Fruit fly (Drosophila melanogaster) whole organism, pupa: Measurements from ENCODE around the gene CanA-14F.
A peak's percentile ranks its signal among the peaks of the same experiment; 100 is the strongest.

Experiments
- CG10348 ChIP-seq: fragments of 200-800 bp; sonication (Bioruptor generic); IDR thresholded peaks from 2 replicates; pipeline ENCODE4 v1.3.6; 2022; ENCODE audit warnings: missing biosample characterization, missing genetic modification characterization
- CG12605 ChIP-seq: fragments of 200-800 bp; sonication (Bioruptor generic); IDR thresholded peaks from 2 replicates; pipeline ENCODE4 v1.3.6; 2022; ENCODE audit warnings: missing biosample characterization, missing genetic modification characterization
- CG13204 ChIP-seq: fragments of 200-800 bp; sonication (Bioruptor generic); optimal IDR thresholded peaks from 2 replicates; lab custom pipeline; 2018; ENCODE audit warnings: missing biosample characterization, mild to moderate bottlenecking, missing genetic modification characterization, moderate library complexity
- CG14655 ChIP-seq: fragments of 200-800 bp; sonication (Bioruptor generic); optimal IDR thresholded peaks from 3 replicates; lab custom pipeline; 2017; ENCODE audit warnings: mild to moderate bottlenecking, missing biosample characterization, missing genetic modification reagents, missing genetic modification characterization
- CG15710 ChIP-seq: fragments of 200-800 bp; sonication (Bioruptor generic); optimal IDR thresholded peaks from 2 replicates; lab custom pipeline; 2018; ENCODE audit warnings: missing biosample characterization, mild to moderate bottlenecking, missing genetic modification characterization, moderate library complexity
- CG17806 ChIP-seq: fragments of 200-800 bp; sonication (Bioruptor generic); optimal IDR thresholded peaks from 2 replicates; lab custom pipeline; 2018; ENCODE audit warnings: missing biosample characterization, mild to moderate bottlenecking, missing genetic modification characterization, moderate library complexity
- CG32121 ChIP-seq: fragments of 200-800 bp; sonication (Bioruptor generic); IDR thresholded peaks from 2 replicates; pipeline ENCODE4 v1.3.6; 2022; ENCODE audit warnings: missing biosample characterization, missing genetic modification characterization
- CG34367 ChIP-seq: fragments of 200-800 bp; sonication (Bioruptor generic); optimal IDR thresholded peaks from 2 replicates; lab custom pipeline; 2018; ENCODE audit warnings: missing biosample characterization, mild to moderate bottlenecking, missing genetic modification characterization
- CG4496 ChIP-seq: fragments of 200-800 bp; sonication (Bioruptor generic); IDR thresholded peaks from 3 replicates; pipeline ENCODE4 v1.3.6; 2022; ENCODE audit warnings: missing biosample characterization, missing genetic modification characterization
- CG8159 ChIP-seq: fragments of 200-800 bp; sonication (Bioruptor generic); optimal IDR thresholded peaks from 3 replicates; lab custom pipeline; 2018; ENCODE audit warnings: missing biosample characterization, mild to moderate bottlenecking, missing genetic modification characterization, moderate library complexity
- CG8301 ChIP-seq: fragments of 200-800 bp; sonication (Bioruptor generic); optimal IDR thresholded peaks from 2 replicates; lab custom pipeline; 2018; ENCODE audit warnings: missing biosample characterization, mild to moderate bottlenecking, missing genetic modification characterization
- CG9948 ChIP-seq: fragments of 200-800 bp; sonication (Bioruptor generic); optimal IDR thresholded peaks from 2 replicates; lab custom pipeline; 2018; ENCODE audit warnings: missing biosample characterization, mild to moderate bottlenecking, missing genetic modification characterization, moderate library complexity
- D1 ChIP-seq: fragments of 200-800 bp; sonication (Bioruptor generic); optimal IDR thresholded peaks from 2 replicates; lab custom pipeline; 2018; ENCODE audit warnings: missing biosample characterization, mild to moderate bottlenecking, missing genetic modification characterization, moderate library complexity
- EcR ChIP-seq: fragments of 200-800 bp; sonication (Bioruptor generic); optimal IDR thresholded peaks from 3 replicates; lab custom pipeline; 2019; ENCODE audit warnings: missing biosample characterization, missing genetic modification characterization, mild to moderate bottlenecking, moderate library complexity, missing genetic modification reagents
- Ets98B ChIP-seq: fragments of 200-800 bp; sonication (Bioruptor generic); IDR thresholded peaks from 2 replicates; pipeline ENCODE4 v1.3.6; 2022; ENCODE audit warnings: missing biosample characterization, missing genetic modification characterization
- Pif1A ChIP-seq: fragments of 200-800 bp; sonication (Bioruptor generic); optimal IDR thresholded peaks from 3 replicates; lab custom pipeline; 2016; ENCODE audit warnings: missing biosample characterization, missing genetic modification characterization
- Pif1B ChIP-seq: fragments of 200-800 bp; sonication (Bioruptor generic); optimal IDR thresholded peaks from 3 replicates; lab custom pipeline; 2016; ENCODE audit warnings: missing biosample characterization, missing genetic modification characterization
- Snoo ChIP-seq: fragments of 200-800 bp; sonication (Bioruptor generic); optimal IDR thresholded peaks from 3 replicates; lab custom pipeline; 2017; ENCODE audit warnings: missing biosample characterization, mild to moderate bottlenecking, missing genetic modification characterization, inconsistent platforms
- fd96Ca ChIP-seq: fragments of 200-800 bp; sonication (Bioruptor generic); IDR thresholded peaks from 3 replicates; pipeline ENCODE4 v1.3.6; 2022; ENCODE audit warnings: missing biosample characterization, missing genetic modification characterization
- gl ChIP-seq: fragments of 200-800 bp; sonication (Bioruptor generic); optimal IDR thresholded peaks from 2 replicates; lab custom pipeline; 2018; ENCODE audit warnings: missing biosample characterization, mild to moderate bottlenecking, missing genetic modification characterization
- rn ChIP-seq: fragments of 200-800 bp; sonication (Bioruptor generic); IDR thresholded peaks from 2 replicates; pipeline ENCODE4 v1.3.6; 2022; ENCODE audit warnings: missing biosample characterization, missing genetic modification characterization

CanA-14F gene

dm6 chrX:16621462-16621861 lies 34.5 kb upstream of the CanA-14F start, which contains the start of gene CG9782:
Gene CG9782, minus strand, starts transcription at chrX:16621589.
- TF ChIP-seq Pif1B (GFP tag; lab: Kevin White, UChicago) (no peak), EcR (peak; percentile 62), CG4496 (GFP tag; lab: Robert Waterston, UW) (peak; percentile 33; the same call in 1 of the 3 replicates), rn (GFP tag; lab: Robert Waterston, UW) (no peak), CG8159 (tag; lab: Kevin White, UChicago) (no peak), CG10348 (GFP tag; lab: Robert Waterston, UW) (no peak), CG8301 (tag; lab: Kevin White, UChicago) (no peak), CG15710 (no peak), Ets98B (GFP tag; lab: Robert Waterston, UW) (peak; percentile 32; the same call in 1 of the 2 replicates), CG9948 (tag; lab: Kevin White, UChicago) (no peak), CG13204 (GFP tag; lab: Kevin White, UChicago) (peak; percentile 99), Pif1A (GFP tag; lab: Kevin White, UChicago) (no peak), fd96Ca (GFP tag; lab: Robert Waterston, UW) (no peak)
- TF ChIP-seq, all 21 proteins: peak for 4

dm6 chrX:16618724-16619123 lies 31.8 kb upstream of the CanA-14F start:
- TF ChIP-seq Snoo (tag; lab: Kevin White, UChicago) = no peak
- no peak for TF ChIP-seq CG12605 (GFP tag; lab: Robert Waterston, UW)
- TF ChIP-seq CG14655 (GFP tag; lab: Kevin White, UChicago) = no peak
- no peak for TF ChIP-seq CG32121 (GFP tag; lab: Robert Waterston, UW)
- no peak for TF ChIP-seq CG17806 (tag; lab: Kevin White, UChicago)
- no peak for TF ChIP-seq CG9948 (tag; lab: Kevin White, UChicago)
- no peak for TF ChIP-seq Pif1B (GFP tag; lab: Kevin White, UChicago)
- no peak for TF ChIP-seq EcR
- no peak for TF ChIP-seq D1 (tag; lab: Kevin White, UChicago)
- TF ChIP-seq rn (GFP tag; lab: Robert Waterston, UW) = no peak
- TF ChIP-seq CG13204 (GFP tag; lab: Kevin White, UChicago) = no peak
- no peak for TF ChIP-seq CG4496 (GFP tag; lab: Robert Waterston, UW)
- no peak for TF ChIP-seq CG34367 (tag; lab: Kevin White, UChicago)
- no peak for TF ChIP-seq gl (tag; lab: Kevin White, UChicago)
- no peak for TF ChIP-seq CG10348 (GFP tag; lab: Robert Waterston, UW)
- no peak for TF ChIP-seq fd96Ca (GFP tag; lab: Robert Waterston, UW)

- TF ChIP-seq CG8159 (tag; lab: Kevin White, UChicago) (no peak), Ets98B (GFP tag; lab: Robert Waterston, UW) (no peak), CG15710 (no peak), Pif1B (GFP tag; lab: Kevin White, UChicago) (no peak), D1 (tag; lab: Kevin White, UChicago) (no peak), CG14655 (GFP tag; lab: Kevin White, UChicago) (no peak), fd96Ca (GFP tag; lab: Robert Waterston, UW) (no peak), CG9948 (tag; lab: Kevin White, UChicago) (no peak), CG4496 (GFP tag; lab: Robert Waterston, UW) (no peak), gl (tag; lab: Kevin White, UChicago) (no peak), CG13204 (GFP tag; lab: Kevin White, UChicago) (no peak), EcR (no peak), CG12605 (GFP tag; lab: Robert Waterston, UW) (no peak), CG8301 (tag; lab: Kevin White, UChicago) (no peak), Pif1A (GFP tag; lab: Kevin White, UChicago) (no peak), CG34367 (tag; lab: Kevin White, UChicago) (no peak), CG17806 (tag; lab: Kevin White, UChicago) (no peak), CG32121 (GFP tag; lab: Robert Waterston, UW) (no peak), CG10348 (GFP tag; lab: Robert Waterston, UW) (no peak)
These were observed 30.1 kb upstream of the CanA-14F start for dm6 chrX:16616773-16617738.

dm6 chrX:16610601-16611058 lies 23.7 kb upstream of the CanA-14F start, which contains the start of gene mbt:
Gene mbt, plus strand, starts transcription at chrX:16610685.
- TF ChIP-seq CG13204 (GFP tag; lab: Kevin White, UChicago) (peak; percentile 40), CG8301 (tag; lab: Kevin White, UChicago) (no peak), gl (tag; lab: Kevin White, UChicago) (no peak), EcR (peak; percentile 21)

- TF ChIP-seq fd96Ca (GFP tag; lab: Robert Waterston, UW) = no peak
- TF ChIP-seq CG9948 (tag; lab: Kevin White, UChicago) = no peak
- peak; percentile 37 for TF ChIP-seq EcR
- TF ChIP-seq CG13204 (GFP tag; lab: Kevin White, UChicago) = peak; percentile 0
These were observed 20.9 kb upstream of the CanA-14F start for dm6 chrX:16607828-16608227.
